Fruit fly (Drosophila melanogaster): ENCODE results near the gene ru.

ru gene

DNA sequence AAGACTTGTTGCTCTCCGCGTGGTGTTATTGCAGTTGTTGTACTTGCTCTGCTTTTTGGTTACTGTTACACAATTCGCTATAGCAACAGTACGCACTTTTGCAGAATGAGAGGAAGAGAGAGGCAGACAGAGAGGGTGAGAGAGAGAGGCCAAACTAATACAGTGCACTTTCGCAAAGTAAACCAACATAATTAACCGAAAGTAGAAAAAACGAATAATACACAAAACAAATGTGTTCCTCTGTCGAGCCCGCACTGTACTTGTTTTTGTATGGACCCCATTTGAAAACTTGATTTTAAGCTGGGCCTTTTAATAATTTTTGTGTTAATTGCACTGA, 35.0 kb upstream of the ru start (continued):
- TF ChIP-seq ato (GFP tag; IDR thresholded peaks at IDR 0.05; ENCODE audit: partially characterized antibody) (no peak), ci (GFP tag; IDR thresholded peaks at IDR 0.05) (peak; percentile 74; the same call in 2 of the 3 replicates), Mes4 (GFP tag; optimal IDR thresholded peaks at IDR 0.05) (no peak), stc (GFP tag; IDR thresholded peaks at IDR 0.05) (peak; percentile 61), CG3407 (GFP tag; optimal IDR thresholded peaks at IDR 0.05) (no peak), CG15269 (tag; optimal IDR thresholded peaks at IDR 0.05) (peak; percentile 56), CG17186 (GFP tag; optimal IDR thresholded peaks at IDR 0.05) (no peak), NfI (GFP tag; optimal IDR thresholded peaks at IDR 0.05) (no peak), CG8478 (optimal IDR thresholded peaks at IDR 0.05) (no peak), lov (optimal IDR thresholded peaks at IDR 0.05) (no peak), lov (GFP tag; IDR thresholded peaks at IDR 0.05) (0 out of 3 replicates have a peak, but pooled peaks have one; percentile 27), Hr51 (GFP tag; optimal IDR thresholded peaks at IDR 0.05) (peak in 1 of 2 experiments; percentile 36), YL-1 (GFP tag; optimal IDR thresholded peaks at IDR 0.05) (no peak), CG15073 (GFP tag; optimal IDR thresholded peaks at IDR 0.05) (no peak), CG2202 (tag; optimal IDR thresholded peaks at IDR 0.05) (no peak), CG15479 (GFP tag; optimal IDR thresholded peaks at IDR 0.05) (peak; percentile 63), Hr3 (GFP tag; optimal IDR thresholded peaks at IDR 0.05) (no peak), CG7357 (GFP tag; IDR thresholded peaks at IDR 0.05) (no peak), Hand (GFP tag; optimal IDR thresholded peaks at IDR 0.05) (no peak), Meics (GFP tag; optimal IDR thresholded peaks at IDR 0.05) (peak; percentile 40), CG6683 (GFP tag; optimal IDR thresholded peaks at IDR 0.05) (no peak), slou (GFP tag; optimal IDR thresholded peaks at IDR 0.05) (no peak), dpn (GFP tag; optimal IDR thresholded peaks at IDR 0.05) (peak; percentile 28 to 44), CG14441 (GFP tag; IDR thresholded peaks at IDR 0.05) (peak; percentile 70), CG12104 (GFP tag; optimal IDR thresholded peaks at IDR 0.05) (no peak), Kr (GFP tag; optimal IDR thresholded peaks at IDR 0.05) (no peak), rib (GFP tag; IDR thresholded peaks at IDR 0.05) (no peak), dan (GFP tag; IDR thresholded peaks at IDR 0.05) (no peak), crp (GFP tag; optimal IDR thresholded peaks at IDR 0.05) (no peak), dimm (GFP tag; IDR thresholded peaks at IDR 0.05) (peak; percentile 29; the same call in 1 of the 2 replicates), Fer2 (tag; optimal IDR thresholded peaks at IDR 0.05) (no peak), MTF-1 (GFP tag; optimal IDR thresholded peaks at IDR 0.05; ENCODE audit: borderline replicate concordance) (no peak), CG31365 (tag; optimal IDR thresholded peaks at IDR 0.05) (peak; percentile 7), CG4707 (GFP tag; optimal IDR thresholded peaks at IDR 0.05) (no peak), tup (GFP tag; optimal IDR thresholded peaks at IDR 0.05) (no peak), CG30431 (GFP tag; optimal IDR thresholded peaks at IDR 0.05) (no peak), C15 (GFP tag; IDR thresholded peaks at IDR 0.05) (no peak), gsb-n (tag; optimal IDR thresholded peaks at IDR 0.05) (no peak), CG1792 (GFP tag; optimal IDR thresholded peaks at IDR 0.05) (no peak), Ssrp (tag; optimal IDR thresholded peaks at IDR 0.05) (no peak), row (GFP tag; IDR thresholded peaks at IDR 0.05) (peak; percentile 87), Sox102F (GFP tag; optimal IDR thresholded peaks at IDR 0.05) (peak; percentile 19), CG11560 (tag; IDR thresholded peaks at IDR 0.05) (no peak), CG1024 (GFP tag; IDR thresholded peaks at IDR 0.05) (no peak), nerfin-1 (tag; optimal IDR thresholded peaks at IDR 0.05) (peak; percentile 56), lilli (GFP tag; optimal IDR thresholded peaks at IDR 0.05) (peak; percentile 61), CG7839 (tag; optimal IDR thresholded peaks at IDR 0.05) (peak; percentile 21), bowl (GFP tag; IDR thresholded peaks at IDR 0.05) (peak; percentile 49; the same call in 1 of the 2 replicates), Atf6 (GFP tag; IDR thresholded peaks at IDR 0.05) (peak; percentile 64; the same call in 1 of the 2 replicates), CG11398 (GFP tag; optimal IDR thresholded peaks at IDR 0.05) (no peak), CG3163 (GFP tag; optimal IDR thresholded peaks at IDR 0.05) (peak; percentile 15), zfh2 (GFP tag; optimal IDR thresholded peaks at IDR 0.05) (peak; percentile 48)

Data from whole organism, embryonic.